Fruit fly (Drosophila melanogaster): ENCODE measurements around the gene CG32079.

- TF ChIP-seq CG17806 (tag; optimal IDR thresholded peaks at IDR 0.05), result no peak
- peak; percentile 1 for TF ChIP-seq gl (tag; optimal IDR thresholded peaks at IDR 0.05)
- TF ChIP-seq CG13204 (GFP tag; optimal IDR thresholded peaks at IDR 0.05), result no peak
- no peak for TF ChIP-seq fd96Ca (GFP tag; IDR thresholded peaks at IDR 0.05)
- peak; percentile 79 for TF ChIP-seq CG4496 (GFP tag; IDR thresholded peaks at IDR 0.05)
Measured at dm6 chr3L:11047877-11048276, 22.5 kb downstream of the CG32079 start.
